Worm (Caenorhabditis elegans): ENCODE results near the gene cpi-1.

Gene cpi-1

ce11 chrIV:6097040-6097928 lies 3.8 kb upstream of the cpi-1 start (continued):
- peak; percentile 55 for TF ChIP-seq fkh-8 (tag; optimal IDR thresholded peaks at IDR 0.05)
- TF ChIP-seq elt-2 (tag; optimal IDR thresholded peaks at IDR 0.05) = peak; percentile 15
- peak; percentile 96 for TF ChIP-seq nhr-85 (tag)
- TF ChIP-seq skn-1 (tag; optimal IDR thresholded peaks at IDR 0.05) = peak; percentile 71

ce11 chrIV:6095357-6095858 lies 1.9 kb upstream of the cpi-1 start, which contains the start of gene lag-1:
Gene lag-1, plus strand, starts transcription at chrIV:6095407.
- no peak for TF ChIP-seq hlh-17 (GFP tag; optimal IDR thresholded peaks at IDR 0.05; ENCODE audit: borderline replicate concordance)
- TF ChIP-seq blmp-1 (tag; optimal IDR thresholded peaks at IDR 0.05) = peak; percentile 66

ce11 chrIV:6094315-6094606 lies 781 bp upstream of the cpi-1 start:
- TF ChIP-seq rnt-1 (tag; optimal IDR thresholded peaks at IDR 0.05) (no peak), nhr-12 (tag; optimal IDR thresholded peaks at IDR 0.05) (no peak), unc-98 (GFP tag; IDR thresholded peaks at IDR 0.05) (no peak), nhr-84 (tag; optimal IDR thresholded peaks at IDR 0.05) (no peak), lsy-2 (tag; optimal IDR thresholded peaks at IDR 0.05) (no peak)

- TF ChIP-seq ama-1 (optimal IDR thresholded peaks at IDR 0.05) (no peak), nhr-85 (tag) (peak; percentile 73), blmp-1 (tag; optimal IDR thresholded peaks at IDR 0.05) (peak; percentile 24)
These were observed 1.2 kb downstream of the cpi-1 start, which contains the start of gene K08B4.7 for ce11 chrIV:6092313-6092712. Gene K08B4.7, minus strand, starts transcription at chrIV:6092413.

- TF ChIP-seq zag-1 (tag; optimal IDR thresholded peaks at IDR 0.05) = no peak
- TF ChIP-seq mef-2 (tag; optimal IDR thresholded peaks at IDR 0.05) = no peak
- no peak for TF ChIP-seq sup-37 (GFP tag; optimal IDR thresholded peaks at IDR 0.05)
- TF ChIP-seq elt-2 (tag; optimal IDR thresholded peaks at IDR 0.05) = peak; percentile 76
- TF ChIP-seq ceh-63 (GFP tag; optimal IDR thresholded peaks at IDR 0.05) = no peak
- no peak for TF ChIP-seq pax-3 (tag; optimal IDR thresholded peaks at IDR 0.05)
These were observed 7.0 kb downstream of the cpi-1 start for ce11 chrIV:6086479-6086878.

ce11 chrIV:6083550-6084041 lies 9.9 kb downstream of the cpi-1 start, which contains the start of gene ugt-20:
Gene ugt-20, minus strand, starts transcription at chrIV:6083600.
- TF ChIP-seq ztf-4 (tag; optimal IDR thresholded peaks at IDR 0.05) (no peak), efl-1 (optimal IDR thresholded peaks at IDR 0.05) (peak; percentile 8 to 24), efl-1 (GFP tag; optimal IDR thresholded peaks at IDR 0.05 in 1 of 2) (peak in 1 of 2 experiments; percentile 94), aly-2 (tag; optimal IDR thresholded peaks at IDR 0.05) (no peak), unc-30 (tag; optimal IDR thresholded peaks at IDR 0.05) (no peak), blmp-1 (tag; optimal IDR thresholded peaks at IDR 0.05) (peak; percentile 11), fkh-10 (GFP tag; optimal IDR thresholded peaks at IDR 0.05) (no peak), tbx-2 (tag; optimal IDR thresholded peaks at IDR 0.05) (peak; percentile 57), nhr-47 (tag; optimal IDR thresholded peaks at IDR 0.05) (peak; percentile 22), ztf-11 (tag; optimal IDR thresholded peaks at IDR 0.05) (no peak), hlh-4 (tag; optimal IDR thresholded peaks at IDR 0.05) (no peak), snu-23 (GFP tag; optimal IDR thresholded peaks at IDR 0.05) (peak; percentile 37), ceh-8 (GFP tag; optimal IDR thresholded peaks at IDR 0.05) (no peak), swsn-7 (tag; optimal IDR thresholded peaks at IDR 0.05) (no peak), nhr-20 (tag; optimal IDR thresholded peaks at IDR 0.05) (peak; percentile 95), tlp-1 (tag; optimal IDR thresholded peaks at IDR 0.05) (no peak), snpc-4 (tag; optimal IDR thresholded peaks at IDR 0.05) (no peak), aha-1 (tag; optimal IDR thresholded peaks at IDR 0.05) (no peak), ama-1 (optimal IDR thresholded peaks at IDR 0.05) (no peak), egl-27 (tag; optimal IDR thresholded peaks at IDR 0.05) (no peak), nhr-85 (tag) (peak; percentile 85), unc-86 (tag; optimal IDR thresholded peaks at IDR 0.05) (no peak), xbp-1 (tag; optimal IDR thresholded peaks at IDR 0.05) (no peak), nhr-77 (tag; optimal IDR thresholded peaks at IDR 0.05) (peak; percentile 47), lir-3 (tag; optimal IDR thresholded peaks at IDR 0.05; ENCODE audit: poor library complexity) (no peak), C04F5.9 (tag; optimal IDR thresholded peaks at IDR 0.05) (no peak), C34B4.2 (tag; optimal IDR thresholded peaks at IDR 0.05) (no peak), egl-13 (tag; optimal IDR thresholded peaks at IDR 0.05) (no peak), mep-1 (tag; optimal IDR thresholded peaks at IDR 0.05) (no peak)

Measured in whole organism, L1 larva.